Worm (Caenorhabditis elegans) whole organism, early embryonic: Measurements from ENCODE around the gene sprr-2.

Experiments
- B0310.2 ChIP-seq: sonication (generic microtip); optimal IDR thresholded peaks from 2 replicates; lab custom pipeline; 2016; ENCODE audit warnings: mild to moderate bottlenecking, missing genetic modification characterization, missing compliant biosample characterization
- F13C5.2 ChIP-seq: sonication (generic microtip); optimal IDR thresholded peaks from 2 replicates; lab custom pipeline; 2017; ENCODE audit warnings: mild to moderate bottlenecking, missing genetic modification characterization, inconsistent platforms, missing compliant biosample characterization
- aly-1 ChIP-seq: sonication (generic microtip); optimal IDR thresholded peaks from 2 replicates; lab custom pipeline; 2016; ENCODE audit warnings: missing genetic modification characterization, missing compliant biosample characterization
- ama-1 ChIP-seq: fragments of 150-350 bp; optimal IDR thresholded peaks from 2 replicates; lab custom pipeline; 2014
- ceh-13 ChIP-seq: fragments of 200-800 bp; sonication (Bioruptor generic); optimal IDR thresholded peaks from 2 replicates; lab custom pipeline; 2018; ENCODE audit warnings: mild to moderate bottlenecking, missing genetic modification characterization, missing compliant biosample characterization
- ceh-36 ChIP-seq: sonication (generic microtip); optimal IDR thresholded peaks from 2 replicates; lab custom pipeline; 2016; ENCODE audit warnings: missing genetic modification characterization, inconsistent platforms, missing compliant biosample characterization
- ets-7 ChIP-seq: sonication (generic microtip); optimal IDR thresholded peaks from 2 replicates; lab custom pipeline; 2016; ENCODE audit warnings: missing genotype, missing genetic modification characterization, missing compliant biosample characterization
- flt-1 ChIP-seq: fragments of 200-800 bp; sonication (Bioruptor generic); IDR thresholded peaks from 2 replicates; pipeline ENCODE4 v1.3.6; 2022; ENCODE audit warnings: missing genetic modification characterization, missing compliant biosample characterization
- hmg-4 ChIP-seq: fragments of 200-800 bp; sonication (Bioruptor generic); optimal IDR thresholded peaks from 2 replicates; lab custom pipeline; 2018; ENCODE audit warnings: mild to moderate bottlenecking, missing genetic modification characterization, missing compliant biosample characterization
- hnd-1 ChIP-seq: sonication (generic microtip); optimal IDR thresholded peaks from 2 replicates; lab custom pipeline; 2016; ENCODE audit warnings: missing genetic modification characterization, missing compliant biosample characterization
- sea-1 ChIP-seq: fragments of 200-800 bp; sonication (Bioruptor generic); conservative IDR thresholded peaks from 2 replicates; pipeline ENCODE4 v1.3.6; 2022; ENCODE audit warnings: missing genetic modification characterization, missing compliant biosample characterization
- tbx-11 ChIP-seq: fragments of 200-800 bp; sonication (Bioruptor generic); IDR thresholded peaks from 2 replicates; pipeline ENCODE4 v1.3.6; 2022; ENCODE audit warnings: missing genetic modification characterization, missing compliant biosample characterization
- tbx-37 ChIP-seq: fragments of 200-800 bp; sonication (Bioruptor generic); conservative IDR thresholded peaks from 2 replicates; pipeline ENCODE4 v1.3.6; 2022; ENCODE audit warnings: missing genetic modification reagents, missing genetic modification characterization, missing compliant biosample characterization
- tra-4 ChIP-seq: sonication (generic microtip); optimal IDR thresholded peaks from 2 replicates; lab custom pipeline; 2017; ENCODE audit warnings: missing genetic modification characterization, missing compliant biosample characterization

ce11 chrX:14824490-14825050 lies 31.3 kb downstream of the sprr-2 start, which contains the start of gene mbk-1:
- TF ChIP-seq F13C5.2 (tag; lab: Kevin White, UChicago) = no peak
- no peak for TF ChIP-seq hnd-1
- no peak for TF ChIP-seq ama-1 (lab: Kevin White, UChicago)
- no peak for TF ChIP-seq hmg-4
- TF ChIP-seq tbx-37 (GFP tag; lab: Robert Waterston, UW) = no peak
- no peak for TF ChIP-seq flt-1 (GFP tag; lab: Robert Waterston, UW)
- TF ChIP-seq ceh-13 (GFP tag; lab: Kevin White, UChicago) = no peak
- TF ChIP-seq tra-4 (tag; lab: Kevin White, UChicago) = no peak
- TF ChIP-seq ets-7 = no peak
- no peak for TF ChIP-seq aly-1 (tag; lab: Kevin White, UChicago)
- TF ChIP-seq sea-1 (GFP tag; lab: Robert Waterston, UW) = no peak
- no peak for TF ChIP-seq ceh-36 (tag; lab: Kevin White, UChicago)
- TF ChIP-seq tbx-11 (GFP tag; lab: Robert Waterston, UW) = no peak
- TF ChIP-seq B0310.2 (tag; lab: Kevin White, UChicago) = no peak
